Worm (Caenorhabditis elegans) whole organism, late embryonic: Measurements from ENCODE around the gene M04D8.4.

Experiments used
- K09A11.1 ChIP-seq: sonication (generic microtip); optimal IDR thresholded peaks from 2 replicates; lab custom pipeline; 2017; ENCODE audit warnings: antibody characterized with exemption, mild to moderate bottlenecking, missing genetic modification characterization, missing compliant biosample characterization; ENCODE audit not compliant: insufficient read depth
- Y22D7AL.16 ChIP-seq: sonication (generic microtip); optimal IDR thresholded peaks from 2 replicates; lab custom pipeline; 2016; ENCODE audit warnings: missing genetic modification characterization, missing compliant biosample characterization
- ama-1 ChIP-seq: fragments of 150-350 bp; optimal IDR thresholded peaks from 2 replicates; lab custom pipeline; 2014
- elt-4 ChIP-seq: sonication (generic microtip); optimal IDR thresholded peaks from 2 replicates; lab custom pipeline; 2016; ENCODE audit warnings: missing genetic modification characterization, missing compliant biosample characterization
- ets-4 ChIP-seq: sonication (generic microtip); optimal IDR thresholded peaks from 2 replicates; lab custom pipeline; 2016; ENCODE audit warnings: missing genetic modification characterization, missing compliant biosample characterization
- eyg-1 ChIP-seq: sonication (generic microtip); optimal IDR thresholded peaks from 2 replicates; lab custom pipeline; 2016; ENCODE audit warnings: missing genotype, missing genetic modification characterization, missing compliant biosample characterization
- fkh-10 ChIP-seq: fragments of 150-350 bp; optimal IDR thresholded peaks from 2 replicates; lab custom pipeline; 2014; ENCODE audit warnings: missing biosample characterization, missing genetic modification reagents, missing genetic modification characterization
- lim-6 ChIP-seq: sonication (generic microtip); optimal IDR thresholded peaks from 2 replicates; lab custom pipeline; 2016; ENCODE audit warnings: missing genetic modification characterization, missing compliant biosample characterization
- pat-9 ChIP-seq: fragments of 200-800 bp; sonication (Bioruptor generic); optimal IDR thresholded peaks from 2 replicates; lab custom pipeline; 2018; ENCODE audit warnings: mild to moderate bottlenecking, missing genetic modification characterization, moderate library complexity, missing compliant biosample characterization
- sdc-2 ChIP-seq: sonication (generic microtip); optimal IDR thresholded peaks from 2 replicates; lab custom pipeline; 2016; ENCODE audit warnings: missing genotype, missing genetic modification characterization, missing compliant biosample characterization
- sox-4 ChIP-seq: sonication (generic microtip); optimal IDR thresholded peaks from 2 replicates; lab custom pipeline; 2017; ENCODE audit warnings: mild to moderate bottlenecking, missing genetic modification characterization, inconsistent platforms, missing compliant biosample characterization
- unc-55 ChIP-seq: sonication (generic microtip); optimal IDR thresholded peaks from 2 replicates; lab custom pipeline; 2017; ENCODE audit warnings: missing biosample characterization, missing genetic modification reagents, missing genetic modification characterization
- unc-86 ChIP-seq: sonication (generic microtip); optimal IDR thresholded peaks from 2 replicates; lab custom pipeline; 2016; ENCODE audit warnings: missing genetic modification characterization, missing compliant biosample characterization

- no peak for TF ChIP-seq pat-9
- no peak for TF ChIP-seq K09A11.1 (tag; lab: Kevin White, UChicago)
- TF ChIP-seq ets-4 (tag; lab: Kevin White, UChicago) = no peak
- TF ChIP-seq unc-86 (tag; lab: Kevin White, UChicago) = no peak
- no peak for TF ChIP-seq lim-6
- TF ChIP-seq eyg-1 (tag; lab: Kevin White, UChicago) = no peak
- no peak for TF ChIP-seq sox-4 (tag; lab: Kevin White, UChicago)
- no peak for TF ChIP-seq unc-55 (GFP tag; lab: Kevin White, UChicago)
- no peak for TF ChIP-seq sdc-2 (tag; lab: Kevin White, UChicago)
- no peak for TF ChIP-seq elt-4 (tag; lab: Kevin White, UChicago)
- no peak for TF ChIP-seq fkh-10 (GFP tag; lab: Kevin White, UChicago)
- no peak for TF ChIP-seq ama-1 (lab: Kevin White, UChicago)
- TF ChIP-seq Y22D7AL.16 (tag; lab: Kevin White, UChicago) = no peak
Observed at ce11 chrIII:10059002-10059401, 28.6 kb upstream of the M04D8.4 start, which contains the start of gene T16G12.8.
